Worm (Caenorhabditis elegans): ENCODE results near the gene Y45F3A.4.

DNA sequence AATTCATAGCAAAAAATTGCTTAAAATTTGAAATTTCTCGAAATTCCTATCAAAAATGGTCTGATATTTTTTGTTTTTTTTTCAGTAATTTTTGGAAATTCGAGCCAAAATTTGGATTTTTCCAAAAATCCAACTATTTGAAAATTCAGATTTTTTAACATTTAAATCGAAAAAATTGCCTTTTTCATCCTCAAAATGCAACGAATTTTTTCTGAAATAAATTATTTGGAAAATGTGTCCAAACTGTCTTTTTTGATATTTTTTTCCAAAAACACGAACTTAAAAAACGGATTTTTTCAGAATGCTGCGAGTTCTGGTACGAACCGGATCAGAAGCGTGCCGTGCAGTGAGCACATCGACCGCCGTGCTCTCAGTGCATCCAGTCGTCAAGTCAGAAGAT is 39.9 kb upstream of the Y45F3A.4 start, which contains the start of gene mrpl-22:
- TF ChIP-seq nhr-237 (tag; optimal IDR thresholded peaks at IDR 0.05) (no peak), fos-1 (tag; optimal IDR thresholded peaks at IDR 0.05) (no peak), ceh-82 (tag; optimal IDR thresholded peaks at IDR 0.05) (no peak), nhr-77 (tag; optimal IDR thresholded peaks at IDR 0.05) (no peak)
